Worm (Caenorhabditis elegans) whole organism, late embryonic: ENCODE measurements around the gene nhx-2.

Experiments
- K02D7.2 ChIP-seq: sonication (generic microtip); optimal IDR thresholded peaks from 2 replicates; lab custom pipeline; 2017; ENCODE audit warnings: mild to moderate bottlenecking, missing genetic modification characterization, missing compliant biosample characterization
- ama-1 ChIP-seq: fragments of 150-350 bp; optimal IDR thresholded peaks from 2 replicates; lab custom pipeline; 2014
- ceh-6 ChIP-seq: fragments of 200-800 bp; sonication (Bioruptor generic); optimal IDR thresholded peaks from 2 replicates; lab custom pipeline; 2018; ENCODE audit warnings: mild to moderate bottlenecking, missing genetic modification characterization, missing compliant biosample characterization
- dve-1 ChIP-seq: sonication (generic microtip); optimal IDR thresholded peaks from 2 replicates; lab custom pipeline; 2017; ENCODE audit warnings: antibody characterized with exemption, mild to moderate bottlenecking, missing genetic modification characterization, missing compliant biosample characterization
- elt-4 ChIP-seq: sonication (generic microtip); optimal IDR thresholded peaks from 2 replicates; lab custom pipeline; 2016; ENCODE audit warnings: missing genetic modification characterization, missing compliant biosample characterization
- pat-9 ChIP-seq: fragments of 200-800 bp; sonication (Bioruptor generic); optimal IDR thresholded peaks from 2 replicates; lab custom pipeline; 2018; ENCODE audit warnings: mild to moderate bottlenecking, missing genetic modification characterization, moderate library complexity, missing compliant biosample characterization
- pha-4 ChIP-seq: fragments of 150-350 bp; optimal IDR thresholded peaks from 2 replicates; lab custom pipeline; 2018; ENCODE audit warnings: missing biosample characterization, missing genetic modification reagents, missing genetic modification characterization

DNA sequence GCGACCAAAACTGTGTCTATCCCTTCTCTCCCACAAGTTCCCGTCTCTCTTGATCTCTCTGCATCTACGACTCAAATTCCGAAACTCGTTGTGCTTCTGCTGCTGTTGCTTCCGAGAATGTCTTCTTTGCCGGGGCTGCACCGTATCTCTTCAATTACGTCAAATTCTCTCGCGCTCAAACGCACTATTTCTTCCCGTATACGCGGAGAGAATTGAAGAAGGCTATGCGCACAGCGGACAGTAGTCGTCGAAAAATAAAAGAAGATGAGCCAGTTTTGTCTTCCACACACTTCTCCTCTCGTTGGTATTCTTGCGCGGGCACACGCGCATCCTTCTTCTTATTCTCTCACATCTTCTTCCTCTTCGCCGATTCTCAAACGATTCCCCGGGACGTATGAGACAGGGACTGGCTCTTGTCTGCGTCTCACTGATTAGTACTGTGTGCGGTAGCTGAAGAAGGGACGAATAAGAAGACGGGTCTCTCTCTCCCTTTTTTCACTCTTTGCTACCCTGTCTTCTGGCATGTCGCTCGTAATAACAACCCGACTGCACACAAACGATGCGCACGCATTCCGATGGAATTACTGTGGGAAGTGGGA, 17.4 kb downstream of the nhx-2 start:
- no peak for TF ChIP-seq pha-4 (tag; lab: Kevin White, UChicago)
- no peak for TF ChIP-seq pat-9 (tag; lab: Kevin White, UChicago)
- no peak for TF ChIP-seq ceh-6 (GFP tag; lab: Kevin White, UChicago)
- no peak for TF ChIP-seq ama-1
- TF ChIP-seq dve-1, result no peak
- no peak for TF ChIP-seq elt-4 (tag; lab: Kevin White, UChicago)
- TF ChIP-seq K02D7.2, result no peak
